Worm (Caenorhabditis elegans): ENCODE measurements around the gene lin-33.

The lin-33 gene

DNA sequence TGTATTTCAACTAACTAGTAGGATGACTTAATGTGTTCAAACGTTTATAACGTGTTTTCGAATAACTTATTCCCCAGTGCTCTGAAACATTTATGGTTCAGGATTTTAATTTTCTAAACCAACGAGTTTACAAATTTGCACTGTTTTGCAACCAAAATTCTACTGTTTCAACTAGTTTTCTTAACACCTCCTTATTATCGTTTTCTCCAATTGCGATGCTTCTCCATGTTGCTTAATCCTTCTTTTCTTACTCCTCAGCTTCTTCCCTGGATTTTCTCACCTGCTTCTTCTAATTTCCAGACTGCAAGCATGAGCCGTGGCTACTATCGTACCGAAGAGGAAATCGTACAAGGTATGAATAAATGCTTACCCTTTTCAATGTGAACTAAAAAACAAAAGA, at the start of gene lin-33:
TSS of gene lin-33 (plus strand) at position 301 of the 400 bp plus-strand sequence.
- no peak for TF ChIP-seq W03F9.2 (tag; optimal IDR thresholded peaks at IDR 0.05)
- no peak for TF ChIP-seq him-1 (tag; optimal IDR thresholded peaks at IDR 0.05)
- no peak for TF ChIP-seq dao-5 (tag; optimal IDR thresholded peaks at IDR 0.05)

DNA sequence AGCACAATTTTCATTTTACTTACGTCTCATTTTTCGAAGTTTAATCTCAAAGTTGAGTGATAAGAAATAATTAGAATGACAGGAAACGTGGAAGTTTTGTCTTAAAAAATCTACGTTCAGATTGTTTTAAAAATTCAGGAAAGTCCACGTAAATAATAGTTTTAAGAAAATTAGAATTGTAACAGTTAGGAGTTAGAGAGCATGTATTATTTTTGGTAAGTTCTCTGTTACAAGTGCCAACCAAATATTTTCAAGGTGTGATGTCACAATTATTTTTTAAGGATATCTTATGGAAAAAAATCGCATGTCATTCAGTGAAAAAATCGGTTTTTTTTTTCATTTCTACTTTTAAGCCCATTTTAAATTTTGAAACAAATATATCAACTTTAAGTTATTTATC, 45.9 kb upstream of the lin-33 start, which contains the start of gene H04M03.11:
TSS of gene H04M03.11 (minus strand) at position 101 of the 400 bp plus-strand sequence.
- TF ChIP-seq W03F9.2 (tag; optimal IDR thresholded peaks at IDR 0.05) (no peak), dao-5 (tag; optimal IDR thresholded peaks at IDR 0.05) (no peak), him-1 (tag; optimal IDR thresholded peaks at IDR 0.05) (no peak)

DNA sequence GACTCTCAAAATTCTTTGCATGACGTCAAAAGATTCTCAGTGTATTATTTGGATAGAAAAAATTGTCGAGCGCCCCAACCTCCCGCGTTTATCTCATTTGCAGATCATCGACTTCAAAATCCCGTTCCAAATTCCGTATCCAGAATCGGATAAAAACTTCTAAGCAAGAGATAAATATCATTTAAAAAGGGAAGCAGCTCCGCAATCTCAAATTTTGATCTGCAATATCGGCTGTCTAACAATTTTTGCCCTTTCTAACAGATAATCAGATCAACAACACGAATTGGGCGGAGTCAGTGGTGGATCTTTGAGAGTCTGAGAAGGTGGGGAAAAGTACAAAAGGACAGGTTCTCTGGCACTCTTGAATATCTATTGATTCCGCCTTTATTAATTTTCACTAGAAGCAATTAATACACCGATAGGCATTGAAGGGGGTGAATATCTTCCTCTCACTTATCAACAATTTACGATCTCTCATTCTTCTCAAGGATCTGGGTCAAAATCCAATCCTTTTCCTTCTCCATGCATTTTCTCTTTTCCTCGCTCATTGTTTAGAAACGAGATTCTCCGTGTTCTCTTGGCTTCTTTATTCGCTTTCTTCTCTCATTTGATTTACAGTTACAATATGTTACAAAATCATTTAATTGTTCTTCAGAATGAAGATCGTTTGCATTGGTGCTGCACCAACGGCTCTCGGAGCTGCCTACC, 45.1 kb upstream of the lin-33 start, which contains the start of gene glf-1:
TSS of gene glf-1 (plus strand) at position 656 of the 708 bp plus-strand sequence.
- no peak for TF ChIP-seq dao-5 (tag; optimal IDR thresholded peaks at IDR 0.05)
- TF ChIP-seq W03F9.2 (tag; optimal IDR thresholded peaks at IDR 0.05), result no peak
- no peak for TF ChIP-seq him-1 (tag; optimal IDR thresholded peaks at IDR 0.05)

DNA sequence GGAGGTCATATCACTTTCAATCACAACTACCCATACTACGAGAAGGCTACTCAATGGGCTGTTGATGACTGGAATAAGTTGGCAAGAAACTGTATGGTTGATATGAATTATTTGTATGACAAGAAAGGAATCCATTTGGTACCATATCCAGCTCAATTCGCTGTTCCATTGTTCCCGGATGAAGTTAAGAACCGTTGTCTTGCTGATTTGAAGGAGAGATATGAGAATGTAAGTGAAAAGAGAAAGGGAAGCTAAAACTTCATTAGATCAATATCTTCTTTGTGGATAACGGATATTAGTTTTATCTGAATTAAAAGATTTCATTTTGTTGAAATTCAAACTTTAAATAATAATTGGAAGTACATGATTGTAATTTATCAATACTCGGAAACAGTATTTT, 43.8 kb upstream of the lin-33 start:
- TF ChIP-seq him-1 (tag; optimal IDR thresholded peaks at IDR 0.05) (no peak), dao-5 (tag; optimal IDR thresholded peaks at IDR 0.05) (no peak), W03F9.2 (tag; optimal IDR thresholded peaks at IDR 0.05) (no peak)

DNA sequence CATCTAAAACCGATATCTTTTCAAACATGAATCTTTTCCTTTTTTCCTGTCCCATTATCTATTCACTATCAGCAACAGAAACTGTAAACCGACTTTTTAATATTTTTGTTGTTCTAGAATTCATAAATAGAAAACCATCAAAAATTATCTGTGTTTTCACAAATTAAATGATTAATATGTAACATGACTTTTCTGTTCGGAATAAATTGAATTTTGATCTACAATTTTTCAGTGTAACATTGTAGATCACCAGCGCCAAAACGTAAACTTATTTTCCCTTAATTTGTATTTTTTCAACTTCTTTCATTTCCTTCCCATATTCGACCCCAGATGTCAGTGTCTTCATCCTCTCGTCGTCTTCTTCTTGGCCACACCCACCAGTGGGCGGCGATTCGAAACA, 39.2 kb upstream of the lin-33 start, which contains the start of gene H04M03.3:
TSS of gene H04M03.3 (plus strand) at position 301 of the 400 bp plus-strand sequence.
- TF ChIP-seq W03F9.2 (tag; optimal IDR thresholded peaks at IDR 0.05) (no peak), dao-5 (tag; optimal IDR thresholded peaks at IDR 0.05) (no peak), him-1 (tag; optimal IDR thresholded peaks at IDR 0.05) (no peak)

DNA sequence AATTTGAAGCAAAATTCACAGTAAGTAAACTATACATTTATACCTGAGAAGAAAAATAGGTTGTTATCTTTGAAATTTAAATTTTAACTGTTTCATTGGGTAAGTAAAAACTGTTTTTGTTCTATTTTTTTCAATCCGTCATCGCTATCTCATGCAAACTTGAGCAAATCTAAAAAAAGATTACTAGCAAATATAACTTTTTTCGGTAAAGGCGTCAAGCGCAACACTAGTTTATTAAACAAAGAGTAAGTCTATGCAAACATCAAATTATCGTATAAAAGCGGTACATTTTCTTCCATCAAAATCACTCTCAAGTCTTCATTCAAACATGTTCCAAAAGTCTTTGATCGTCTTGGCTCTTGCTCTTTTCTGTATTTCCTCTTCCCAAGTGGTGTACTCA, 35.3 kb upstream of the lin-33 start, which contains the start of gene nspb-6:
TSS of gene nspb-6 (plus strand) at position 301 of the 400 bp plus-strand sequence.
- TF ChIP-seq dao-5 (tag; optimal IDR thresholded peaks at IDR 0.05) (no peak), him-1 (tag; optimal IDR thresholded peaks at IDR 0.05) (no peak), W03F9.2 (tag; optimal IDR thresholded peaks at IDR 0.05) (no peak)

DNA sequence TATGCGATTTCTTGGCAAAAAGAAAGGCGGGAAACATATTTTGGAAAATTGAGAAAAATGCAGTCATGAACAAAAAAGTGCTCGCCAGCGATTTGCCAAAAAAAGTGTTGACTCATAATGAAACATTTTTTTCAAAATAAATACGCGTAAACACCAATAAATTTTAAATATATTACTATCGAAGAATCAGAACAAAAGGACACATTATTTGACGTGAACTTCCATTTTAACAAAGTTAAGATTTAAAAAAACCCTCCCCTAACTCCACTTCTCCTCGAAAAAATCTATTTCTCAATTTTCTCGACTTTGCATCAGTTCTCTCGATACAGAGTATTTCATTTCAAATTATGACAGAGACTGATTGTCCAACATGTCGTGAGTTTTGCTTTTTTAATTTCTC, 34.1 kb upstream of the lin-33 start, which contains the start of gene pck-3:
TSS of gene pck-3 (plus strand) at position 301 of the 400 bp plus-strand sequence.
- TF ChIP-seq dao-5 (tag; optimal IDR thresholded peaks at IDR 0.05), result no peak
- TF ChIP-seq him-1 (tag; optimal IDR thresholded peaks at IDR 0.05), result no peak
- no peak for TF ChIP-seq W03F9.2 (tag; optimal IDR thresholded peaks at IDR 0.05)

DNA sequence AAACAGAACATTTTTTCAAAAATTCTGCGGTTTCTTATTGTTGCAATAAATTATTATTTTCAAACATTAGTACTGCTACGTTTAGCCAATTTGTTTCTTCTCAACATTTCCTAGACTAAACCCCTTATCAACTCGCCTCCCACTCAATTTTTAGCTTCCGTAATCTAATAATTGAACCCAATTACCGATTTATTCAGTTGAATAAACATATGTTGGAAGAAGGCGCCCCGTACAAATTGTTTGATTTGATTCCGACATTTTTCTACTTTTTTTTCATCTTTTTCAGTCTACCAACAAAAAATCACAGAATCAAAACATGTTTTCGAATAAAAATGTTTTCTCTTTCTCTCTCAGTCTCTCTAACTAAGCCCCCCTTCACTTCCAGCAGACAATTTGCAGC, 27.7 kb upstream of the lin-33 start:
- TF ChIP-seq him-1 (tag; optimal IDR thresholded peaks at IDR 0.05) (no peak), W03F9.2 (tag; optimal IDR thresholded peaks at IDR 0.05) (no peak), dao-5 (tag; optimal IDR thresholded peaks at IDR 0.05) (no peak)

DNA sequence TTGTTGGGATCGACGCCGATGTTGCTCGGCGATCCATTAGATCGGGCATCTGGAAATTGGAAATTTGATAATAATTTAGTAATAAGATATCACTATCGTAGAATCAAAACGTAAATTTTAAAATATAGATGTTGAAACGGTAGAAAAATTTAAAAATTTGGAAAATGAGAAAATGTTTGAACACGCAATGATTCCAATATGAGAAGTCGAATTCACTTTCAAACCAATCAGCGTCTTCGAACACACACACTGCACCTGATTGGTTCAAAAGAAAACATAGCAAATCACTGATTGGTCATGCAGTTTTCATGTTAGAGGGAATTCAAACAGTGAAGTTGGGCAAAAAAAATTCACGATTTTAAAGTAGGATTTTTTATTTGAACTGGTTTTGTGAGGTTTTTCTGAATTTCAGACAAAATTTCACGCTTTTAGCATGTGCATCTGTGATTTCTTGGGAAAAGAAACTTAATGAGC, 27.1 kb upstream of the lin-33 start, which contains the start of gene H04M03.12:
TSS of gene H04M03.12 (minus strand) at position 51 of the 474 bp plus-strand sequence.
- TF ChIP-seq W03F9.2 (tag; optimal IDR thresholded peaks at IDR 0.05) (no peak), dao-5 (tag; optimal IDR thresholded peaks at IDR 0.05) (no peak), him-1 (tag; optimal IDR thresholded peaks at IDR 0.05) (no peak)

DNA sequence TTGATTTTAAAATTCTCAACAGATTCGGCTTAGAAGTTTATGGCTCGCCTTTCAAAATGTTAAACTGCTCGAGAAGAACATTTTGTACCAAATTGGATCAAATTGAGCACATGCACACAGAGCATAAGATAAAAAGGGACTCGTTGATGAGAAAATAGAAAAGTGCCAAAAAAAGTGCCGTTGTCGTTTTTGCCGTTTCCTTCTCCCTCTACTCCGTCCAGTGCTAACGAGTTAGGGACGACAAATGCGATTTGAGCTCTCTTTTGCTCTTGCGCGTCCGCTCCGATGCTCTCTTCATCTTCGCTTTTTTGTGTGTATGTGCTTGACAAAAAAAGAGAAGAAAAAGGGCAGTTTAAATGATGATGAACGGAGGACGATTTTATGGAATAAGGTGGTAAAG, 15.3 kb upstream of the lin-33 start:
- TF ChIP-seq him-1 (tag; optimal IDR thresholded peaks at IDR 0.05) (no peak), dao-5 (tag; optimal IDR thresholded peaks at IDR 0.05) (no peak), W03F9.2 (tag; optimal IDR thresholded peaks at IDR 0.05) (no peak)

DNA sequence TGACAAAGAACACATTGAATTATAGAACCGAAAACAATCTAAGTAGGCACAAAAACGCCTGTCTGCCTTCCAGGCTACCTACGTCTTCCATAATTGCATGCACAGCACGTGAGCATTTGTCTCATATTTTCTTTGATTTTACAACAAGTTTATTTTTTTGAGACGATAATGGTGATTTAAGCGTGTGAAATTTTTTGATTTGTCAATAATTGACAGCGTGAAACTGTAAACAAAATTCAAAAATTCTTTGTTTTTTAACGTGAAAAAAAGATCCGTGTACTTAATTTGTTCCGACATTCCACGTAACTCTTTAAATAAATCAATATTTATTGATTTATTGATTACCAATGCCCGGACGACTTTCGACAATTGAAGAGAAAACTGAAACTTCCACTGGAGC, 13.4 kb upstream of the lin-33 start, which contains the start of gene dhhc-13:
TSS of gene dhhc-13 (plus strand) at position 301 of the 400 bp plus-strand sequence.
- no peak for TF ChIP-seq dao-5 (tag; optimal IDR thresholded peaks at IDR 0.05)
- no peak for TF ChIP-seq W03F9.2 (tag; optimal IDR thresholded peaks at IDR 0.05)
- no peak for TF ChIP-seq him-1 (tag; optimal IDR thresholded peaks at IDR 0.05)

DNA sequence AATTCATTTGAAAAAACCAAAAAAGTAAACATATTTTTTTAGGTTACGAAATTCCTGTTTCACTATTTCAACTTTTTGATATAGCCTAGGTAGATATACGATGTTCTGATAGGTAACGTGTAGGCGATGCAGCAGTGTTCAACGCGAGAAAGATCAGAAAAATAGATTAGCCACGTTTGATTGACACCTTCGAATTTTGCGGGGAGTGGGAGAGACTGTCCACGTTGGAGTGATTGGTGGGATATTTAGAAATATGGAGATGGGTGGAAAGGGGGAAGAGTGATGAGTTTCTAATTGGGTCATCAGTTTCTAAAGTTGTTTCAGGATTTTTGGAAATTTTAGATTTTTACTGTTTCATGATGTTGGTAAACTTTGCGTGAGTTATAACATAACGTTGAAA, 7.3 kb upstream of the lin-33 start:
- TF ChIP-seq him-1 (tag; optimal IDR thresholded peaks at IDR 0.05), result no peak
- TF ChIP-seq dao-5 (tag; optimal IDR thresholded peaks at IDR 0.05), result no peak
- no peak for TF ChIP-seq W03F9.2 (tag; optimal IDR thresholded peaks at IDR 0.05)

DNA sequence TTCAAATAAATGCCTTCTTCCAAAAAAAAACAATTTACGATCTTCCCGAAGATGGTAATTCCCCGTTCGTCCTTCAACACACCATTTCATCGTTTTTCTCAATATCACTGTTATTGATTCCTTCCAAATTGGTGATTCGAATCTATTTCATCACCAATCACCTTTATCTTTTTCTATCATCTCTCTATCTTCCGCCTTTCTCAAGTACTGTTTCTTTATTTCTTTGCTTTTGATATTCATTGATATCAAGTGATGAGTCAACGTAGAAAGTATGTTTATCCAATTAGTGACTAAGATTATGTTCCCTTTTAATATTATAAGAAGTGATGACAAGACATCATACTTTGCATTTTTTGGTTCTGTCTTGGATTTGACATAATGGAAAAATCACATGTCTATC, 6.2 kb upstream of the lin-33 start:
- TF ChIP-seq W03F9.2 (tag; optimal IDR thresholded peaks at IDR 0.05), result no peak
- TF ChIP-seq him-1 (tag; optimal IDR thresholded peaks at IDR 0.05), result no peak

DNA sequence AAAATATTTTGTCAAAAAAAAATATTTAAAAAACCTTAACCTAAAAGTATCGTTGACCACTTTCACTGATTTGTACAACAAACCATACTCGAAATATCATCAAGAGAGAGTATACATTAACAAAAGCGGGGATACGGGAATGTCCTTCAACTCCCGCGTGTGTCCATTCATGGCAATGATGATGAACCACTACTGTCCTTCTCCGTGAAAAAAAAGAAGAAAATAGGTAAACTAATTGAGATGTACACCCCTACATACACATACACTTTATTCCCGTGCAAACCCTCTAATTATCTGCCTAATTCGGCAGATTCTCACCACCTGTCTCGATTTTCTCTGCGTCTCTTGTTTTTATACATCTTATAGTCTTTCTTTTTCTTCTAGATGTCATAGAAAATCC, 3.8 kb upstream of the lin-33 start:
- TF ChIP-seq him-1 (tag; optimal IDR thresholded peaks at IDR 0.05), result no peak
- no peak for TF ChIP-seq dao-5 (tag; optimal IDR thresholded peaks at IDR 0.05)
- TF ChIP-seq W03F9.2 (tag; optimal IDR thresholded peaks at IDR 0.05), result no peak

Data from whole organism, L4/young adult.